Fruit fly (Drosophila melanogaster) whole organism, embryonic: ENCODE results near the gene CG32436.
A peak's percentile ranks its signal among the peaks of the same experiment; 100 is the strongest.

Experiments used
- BtbVII ChIP-seq: fragments of 200-800 bp; sonication (Bioruptor generic); optimal IDR thresholded peaks from 3 replicates; lab custom pipeline; 2017; ENCODE audit warnings: missing biosample characterization, mild to moderate bottlenecking, missing genetic modification characterization
- CG11504 ChIP-seq: fragments of 200-800 bp; sonication (Bioruptor generic); optimal IDR thresholded peaks from 3 replicates; lab custom pipeline; 2019; ENCODE audit warnings: missing biosample characterization, mild to moderate bottlenecking, missing genetic modification characterization, moderate library complexity
- CG12219 ChIP-seq: fragments of 200-800 bp; sonication (Bioruptor generic); optimal IDR thresholded peaks from 3 replicates; lab custom pipeline; 2018; ENCODE audit warnings: missing biosample characterization, mild to moderate bottlenecking, missing genetic modification characterization
- CG12769 ChIP-seq: fragments of 200-800 bp; sonication (Bioruptor generic); optimal IDR thresholded peaks from 2 replicates; lab custom pipeline; 2019; ENCODE audit warnings: missing biosample characterization, mild to moderate bottlenecking, missing genetic modification characterization, moderate library complexity
- CG13424 ChIP-seq: fragments of 200-800 bp; sonication (Bioruptor generic); optimal IDR thresholded peaks from 2 replicates; lab custom pipeline; 2019; ENCODE audit warnings: missing biosample characterization, mild to moderate bottlenecking, missing genetic modification characterization, moderate library complexity
- CG15269 ChIP-seq: fragments of 200-800 bp; sonication (Bioruptor generic); optimal IDR thresholded peaks from 2 replicates; lab custom pipeline; 2018; ENCODE audit warnings: missing biosample characterization, mild to moderate bottlenecking, missing genetic modification characterization, moderate library complexity
- CG15696 ChIP-seq: fragments of 200-800 bp; sonication (Bioruptor generic); optimal IDR thresholded peaks from 2 replicates; lab custom pipeline; 2019; ENCODE audit warnings: missing biosample characterization, mild to moderate bottlenecking, missing genetic modification characterization, moderate library complexity
- CG18599 ChIP-seq: fragments of 200-800 bp; sonication (Bioruptor generic); optimal IDR thresholded peaks from 3 replicates; lab custom pipeline; 2017; ENCODE audit warnings: missing biosample characterization, missing genetic modification characterization, mild to moderate bottlenecking, moderate library complexity, missing genetic modification reagents
- CG2678 ChIP-seq: fragments of 200-800 bp; sonication (Bioruptor generic); optimal IDR thresholded peaks from 3 replicates; lab custom pipeline; 2019; ENCODE audit warnings: missing biosample characterization, mild to moderate bottlenecking, missing genetic modification characterization, moderate library complexity
- CG34376 ChIP-seq: fragments of 200-800 bp; sonication (Bioruptor generic); optimal IDR thresholded peaks from 2 replicates; lab custom pipeline; 2018; ENCODE audit warnings: missing biosample characterization, mild to moderate bottlenecking, missing genetic modification characterization
- CG3838 ChIP-seq: fragments of 200-800 bp; sonication (Bioruptor generic); optimal IDR thresholded peaks from 3 replicates; lab custom pipeline; 2016; ENCODE audit warnings: missing biosample characterization, missing genetic modification characterization
- CG4360 ChIP-seq: fragments of 200-800 bp; sonication (Bioruptor generic); IDR thresholded peaks from 2 replicates; pipeline ENCODE4 v1.3.6; 2022; ENCODE audit warnings: missing biosample characterization, missing genetic modification characterization
- CG4730 ChIP-seq: fragments of 200-800 bp; sonication (Bioruptor generic); IDR thresholded peaks from 2 replicates; pipeline ENCODE4 v1.3.6; 2022; ENCODE audit warnings: missing biosample characterization, missing genetic modification characterization
- CG7372 ChIP-seq: fragments of 200-800 bp; sonication (Bioruptor generic); IDR thresholded peaks from 2 replicates; pipeline ENCODE4 v1.3.6; 2022; ENCODE audit warnings: missing biosample characterization, missing genetic modification characterization
- CG7556 ChIP-seq: fragments of 200-800 bp; sonication (Bioruptor generic); optimal IDR thresholded peaks from 2 replicates; lab custom pipeline; 2017; ENCODE audit warnings: missing biosample characterization, mild to moderate bottlenecking, missing genetic modification characterization
- CG7839 ChIP-seq: fragments of 200-800 bp; sonication (Bioruptor generic); optimal IDR thresholded peaks from 3 replicates; lab custom pipeline; 2018; ENCODE audit warnings: missing biosample characterization, mild to moderate bottlenecking, missing genetic modification characterization, moderate library complexity
- CG7963 ChIP-seq: fragments of 200-800 bp; sonication (Bioruptor generic); IDR thresholded peaks from 3 replicates; pipeline ENCODE4 v1.3.6; 2022; ENCODE audit warnings: missing biosample characterization, missing genetic modification characterization; ENCODE audit not compliant: partially characterized antibody
- CG8089 ChIP-seq: fragments of 200-800 bp; sonication (Bioruptor generic); optimal IDR thresholded peaks from 3 replicates; lab custom pipeline; 2016; ENCODE audit warnings: missing biosample characterization, missing genetic modification characterization
- CHES-1-like ChIP-seq: fragments of 200-800 bp; sonication (Bioruptor generic); optimal IDR thresholded peaks from 2 replicates; lab custom pipeline; 2016; ENCODE audit warnings: missing biosample characterization, missing genetic modification characterization
- CoRest ChIP-seq: fragments of 200-800 bp; sonication (Bioruptor generic); optimal IDR thresholded peaks from 3 replicates; lab custom pipeline; 2018; ENCODE audit warnings: missing biosample characterization, mild to moderate bottlenecking, missing genetic modification characterization, moderate library complexity
- Dbx ChIP-seq: fragments of 200-800 bp; sonication (Bioruptor generic); IDR thresholded peaks from 3 replicates; pipeline ENCODE4 v1.3.6; 2022; ENCODE audit warnings: missing biosample characterization, missing genetic modification characterization
- Deaf1 ChIP-seq: fragments of 200-800 bp; optimal IDR thresholded peaks from 3 replicates; lab custom pipeline; 2019; ENCODE audit warnings: missing biosample characterization, mild to moderate bottlenecking, missing genetic modification characterization, moderate library complexity
- Dfd ChIP-seq, 2 experiments: fragments of >200 bp; optimal IDR thresholded peaks; 2 replicates each; lab custom pipeline; 2017; ENCODE audit warnings: missing biosample characterization in 2 of 2, missing genetic modification characterization in 2 of 2
- Ets97D ChIP-seq: fragments of 200-800 bp; sonication (Bioruptor generic); optimal IDR thresholded peaks from 3 replicates; lab custom pipeline; 2016; ENCODE audit warnings: missing biosample characterization, missing genetic modification characterization
- Hmr ChIP-seq: fragments of 200-800 bp; sonication (Bioruptor generic); optimal IDR thresholded peaks from 3 replicates; lab custom pipeline; 2017; ENCODE audit warnings: mild to moderate bottlenecking, missing biosample characterization, missing genetic modification reagents, missing genetic modification characterization
- Hr51 ChIP-seq, 2 experiments: fragments of 200-800 bp; sonication (Bioruptor generic); optimal IDR thresholded peaks; 2 replicates in 1 of 2; 3 replicates in 1 of 2; lab custom pipeline; 2016 to 2018; ENCODE audit warnings: missing biosample characterization in 2 of 2, missing genetic modification characterization in 2 of 2, mild to moderate bottlenecking in 1 of 2, moderate library complexity in 1 of 2
- Meics ChIP-seq: fragments of 200-800 bp; sonication (Bioruptor generic); optimal IDR thresholded peaks from 2 replicates; lab custom pipeline; 2017; ENCODE audit warnings: missing biosample characterization, mild to moderate bottlenecking, missing genetic modification characterization
- PHDP ChIP-seq: fragments of 200-800 bp; sonication (Bioruptor generic); optimal IDR thresholded peaks from 3 replicates; lab custom pipeline; 2018; ENCODE audit warnings: missing biosample characterization, mild to moderate bottlenecking, missing genetic modification characterization, moderate library complexity
- Scr ChIP-seq: fragments of 200-800 bp; sonication (Bioruptor generic); IDR thresholded peaks from 2 replicates; pipeline ENCODE4 v1.3.6; 2022; ENCODE audit warnings: missing biosample characterization, missing genetic modification characterization; ENCODE audit not compliant: partially characterized antibody
- Spps ChIP-seq: fragments of 200-800 bp; sonication (Bioruptor generic); optimal IDR thresholded peaks from 2 replicates; lab custom pipeline; 2018; ENCODE audit warnings: missing biosample characterization, mild to moderate bottlenecking, missing genetic modification characterization
- Sry-β ChIP-seq: fragments of 200-800 bp; sonication (Bioruptor generic); optimal IDR thresholded peaks from 2 replicates; lab custom pipeline; 2018; ENCODE audit warnings: missing biosample characterization, mild to moderate bottlenecking, missing genetic modification characterization, moderate library complexity
- ci ChIP-seq: fragments of 200-800 bp; sonication (Bioruptor generic); IDR thresholded peaks from 3 replicates; pipeline ENCODE4 v1.3.6; 2022; ENCODE audit warnings: missing biosample characterization, missing genetic modification characterization
- fd102C ChIP-seq: fragments of 200-800 bp; sonication (Bioruptor generic); optimal IDR thresholded peaks from 2 replicates; lab custom pipeline; 2018; ENCODE audit warnings: missing biosample characterization, mild to moderate bottlenecking, missing genetic modification characterization, moderate library complexity
- gem ChIP-seq: fragments of 200-800 bp; sonication (Bioruptor generic); optimal IDR thresholded peaks from 2 replicates; lab custom pipeline; 2019; ENCODE audit warnings: missing biosample characterization, mild to moderate bottlenecking, missing genetic modification characterization, moderate library complexity
- grau ChIP-seq: fragments of 200-800 bp; optimal IDR thresholded peaks from 3 replicates; lab custom pipeline; 2019; ENCODE audit warnings: missing biosample characterization, mild to moderate bottlenecking, missing genetic modification characterization, moderate library complexity
- lab ChIP-seq: fragments of 200-800 bp; sonication (Bioruptor generic); optimal IDR thresholded peaks from 3 replicates; lab custom pipeline; 2017; ENCODE audit warnings: missing biosample characterization, missing genetic modification characterization, mild to moderate bottlenecking, moderate library complexity, missing genetic modification reagents
- row ChIP-seq: fragments of 200-800 bp; sonication (Bioruptor generic); IDR thresholded peaks from 3 replicates; pipeline ENCODE4 v1.3.6; 2022; ENCODE audit warnings: missing biosample characterization, missing genetic modification characterization
- sd ChIP-seq: fragments of 200-800 bp; sonication (Bioruptor generic); optimal IDR thresholded peaks from 3 replicates; lab custom pipeline; 2018; ENCODE audit warnings: missing biosample characterization, mild to moderate bottlenecking, missing genetic modification characterization, moderate library complexity
- slbo ChIP-seq: fragments of 200-800 bp; sonication (Bioruptor generic); IDR thresholded peaks from 2 replicates; pipeline ENCODE4 v1.3.6; 2022; ENCODE audit warnings: missing biosample characterization, missing genetic modification characterization
- sug ChIP-seq: fragments of 200-800 bp; optimal IDR thresholded peaks from 2 replicates; lab custom pipeline; 2019; ENCODE audit warnings: missing biosample characterization, mild to moderate bottlenecking, missing genetic modification characterization, moderate library complexity
- unpg ChIP-seq: fragments of 200-800 bp; sonication (Bioruptor generic); optimal IDR thresholded peaks from 3 replicates; lab custom pipeline; 2018; ENCODE audit warnings: missing biosample characterization, mild to moderate bottlenecking, missing genetic modification characterization, moderate library complexity

Gene CG32436

DNA sequence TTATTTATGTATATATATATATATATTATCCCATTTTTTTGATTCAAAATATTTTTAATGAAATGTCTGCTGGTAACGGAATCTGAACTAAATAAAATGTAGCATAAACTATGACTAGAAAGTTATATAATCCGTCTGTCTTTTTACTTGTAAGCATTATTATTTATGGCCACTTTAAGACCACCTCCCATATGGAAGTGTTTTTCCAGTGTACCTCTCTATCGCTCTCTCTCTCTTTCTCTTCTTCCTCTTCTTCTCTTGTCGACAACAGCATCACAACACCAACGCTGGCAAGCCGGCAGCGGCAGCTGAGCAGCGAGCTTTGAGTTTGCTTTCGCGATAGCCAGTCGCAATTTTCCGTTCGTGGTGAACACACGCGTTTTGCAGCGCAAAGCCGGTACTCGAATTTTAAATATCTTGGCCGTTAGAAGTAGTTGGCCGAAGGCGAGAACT, 38.4 kb downstream of the CG32436 start, which contains the start of gene rgn (continued):
- TF ChIP-seq CG4360 (GFP tag; lab: Robert Waterston, UW) (no peak), fd102C (GFP tag; lab: Kevin White, UChicago) (no peak), CHES-1-like (GFP tag; lab: Kevin White, UChicago) (peak; percentile 47), CG7372 (GFP tag; lab: Robert Waterston, UW) (peak; percentile 56; the same call in 1 of the 2 replicates), BtbVII (GFP tag; lab: Kevin White, UChicago) (peak; percentile 80), Ets97D (GFP tag; lab: Kevin White, UChicago) (no peak)

DNA sequence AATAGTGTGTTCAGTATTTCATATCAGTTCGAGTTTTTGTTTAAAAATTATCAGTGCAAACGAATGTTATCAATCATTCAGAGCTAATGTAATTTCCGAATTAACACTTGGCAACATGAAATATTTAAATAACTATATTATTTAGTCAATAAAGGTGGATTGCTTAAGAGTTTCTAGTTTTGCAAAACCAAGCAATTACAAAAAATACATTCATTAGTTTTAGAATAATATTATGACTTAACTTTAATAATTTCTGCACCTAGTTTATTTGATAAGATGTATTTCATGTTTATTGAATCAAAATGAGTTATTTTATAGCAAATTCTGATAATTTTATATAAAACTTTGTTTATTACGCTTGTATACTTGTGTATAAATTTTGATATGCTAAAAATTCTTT, 39.6 kb downstream of the CG32436 start:
- TF ChIP-seq CG7839 (tag; lab: Kevin White, UChicago): peak; percentile 44
- no peak for TF ChIP-seq Spps (tag; lab: Kevin White, UChicago)
- TF ChIP-seq Dfd (GFP tag; optimal IDR thresholded peaks at IDR 0.05; lab: Kevin White, UChicago): no peak
- peak; percentile 29 for TF ChIP-seq CG7556 (GFP tag; lab: Kevin White, UChicago)
- TF ChIP-seq CG34376 (GFP tag; lab: Kevin White, UChicago): no peak
- TF ChIP-seq Deaf1 (tag; lab: Kevin White, UChicago): peak; percentile 10
- no peak for TF ChIP-seq CG4730 (GFP tag; lab: Robert Waterston, UW)
- peak; percentile 8 for TF ChIP-seq CG15269 (tag; lab: Kevin White, UChicago)
- TF ChIP-seq CG7963 (GFP tag; lab: Robert Waterston, UW): no peak
- TF ChIP-seq Scr: no peak
- TF ChIP-seq PHDP (tag; lab: Kevin White, UChicago): peak; percentile 16
- TF ChIP-seq slbo (GFP tag; lab: Robert Waterston, UW): 0 out of 2 replicates have a peak, but pooled peaks have one; percentile 15
- peak; percentile 16 for TF ChIP-seq sug (tag; lab: Kevin White, UChicago)
- TF ChIP-seq lab (GFP tag; lab: Kevin White, UChicago): peak; percentile 32
- no peak for TF ChIP-seq CG8089 (GFP tag; lab: Kevin White, UChicago)
- no peak for TF ChIP-seq CG12769
- TF ChIP-seq gem (tag; lab: Kevin White, UChicago): peak; percentile 45
- no peak for TF ChIP-seq ci
- peak in 1 of 2 experiments; percentile 39 for TF ChIP-seq Hr51 (GFP tag; optimal IDR thresholded peaks at IDR 0.05; lab: Kevin White, UChicago)
- peak; percentile 58 for TF ChIP-seq sd
- TF ChIP-seq Hmr: peak; percentile 20
- TF ChIP-seq Sry-β: no peak
- TF ChIP-seq CG18599 (GFP tag; lab: Kevin White, UChicago): peak; percentile 11
- no peak for TF ChIP-seq CG12219 (GFP tag; lab: Kevin White, UChicago)
- peak; percentile 2 for TF ChIP-seq unpg (GFP tag; lab: Kevin White, UChicago)
- no peak for TF ChIP-seq Dbx
- TF ChIP-seq CG2678 (tag; lab: Kevin White, UChicago): peak; percentile 67
- peak; percentile 42 for TF ChIP-seq CG11504
- no peak for TF ChIP-seq CG15696
- peak; percentile 59 for TF ChIP-seq Meics (GFP tag; lab: Kevin White, UChicago)
- TF ChIP-seq CG13424 (tag; lab: Kevin White, UChicago): peak; percentile 4
- TF ChIP-seq CG3838 (GFP tag; lab: Kevin White, UChicago): no peak
- TF ChIP-seq CoRest (tag; lab: Kevin White, UChicago): peak; percentile 22
- TF ChIP-seq grau (tag; lab: Kevin White, UChicago): peak; percentile 52
- peak; percentile 8; the same call in 1 of the 3 replicates for TF ChIP-seq row
